Worm (Caenorhabditis elegans) whole organism, L4 larva: ENCODE measurements around the gene tofu-6.

ENCODE experiments used
- F44E2.7 ChIP-seq: fragments of 200-800 bp; sonication (Bioruptor generic); IDR thresholded peaks from 2 replicates; pipeline ENCODE4 v2.1.2; 2022; ENCODE audit warnings: missing genetic modification characterization, missing compliant biosample characterization
- F49E8.2 ChIP-seq: sonication (generic microtip); optimal IDR thresholded peaks from 2 replicates; lab custom pipeline; 2016; ENCODE audit warnings: missing compliant biosample characterization, mild to moderate bottlenecking, missing genetic modification characterization, borderline replicate concordance
- R02D3.7 ChIP-seq: fragments of 150-350 bp; sonication (generic microtip); optimal IDR thresholded peaks from 3 replicates; lab custom pipeline; 2014; ENCODE audit warnings: missing biosample characterization, missing genetic modification characterization
- T26A8.4 ChIP-seq: fragments of 200-800 bp; sonication (Bioruptor generic); IDR thresholded peaks from 2 replicates; pipeline ENCODE4 v1.3.6; 2022; ENCODE audit warnings: missing genetic modification characterization, missing compliant biosample characterization
- Y5F2A.4 ChIP-seq: fragments of 200-800 bp; sonication (Bioruptor generic); optimal IDR thresholded peaks from 2 replicates; lab custom pipeline; 2018; ENCODE audit warnings: mild to moderate bottlenecking, missing genetic modification characterization, missing compliant biosample characterization
- ZK546.5 ChIP-seq, 2 experiments: sonication (generic microtip); optimal IDR thresholded peaks; 2 replicates each; lab custom pipeline; 2017; ENCODE audit warnings: missing biosample characterization in 2 of 2, missing genetic modification characterization in 2 of 2
- aha-1 ChIP-seq: fragments of 150-350 bp; peaks from one replicate; lab custom pipeline; 2014; ENCODE audit warnings: missing biosample characterization, missing genetic modification characterization
- attf-4 ChIP-seq: sonication (generic microtip); optimal IDR thresholded peaks from 3 replicates; lab custom pipeline; 2017; ENCODE audit warnings: missing biosample characterization, missing genetic modification characterization
- ceh-44 ChIP-seq: fragments of 200-800 bp; sonication (Bioruptor generic); IDR thresholded peaks from 2 replicates; pipeline ENCODE4 v1.3.6; 2022; ENCODE audit warnings: missing genetic modification reagents, missing genetic modification characterization, missing compliant biosample characterization
- ceh-82 ChIP-seq: sonication (generic microtip); optimal IDR thresholded peaks from 2 replicates; lab custom pipeline; 2017; ENCODE audit warnings: missing biosample characterization, missing genetic modification characterization
- daf-16 ChIP-seq, 3 experiments: sonication (generic microtip); optimal IDR thresholded peaks; 2 replicates each; lab custom pipeline; 2016 to 2017; ENCODE audit warnings: missing genetic modification characterization in 3 of 3, missing genetic modification reagents in 3 of 3, mild to moderate bottlenecking in 2 of 3, missing compliant biosample characterization in 2 of 3, missing biosample characterization in 1 of 3, moderate library complexity in 1 of 3
- daf-8 ChIP-seq: fragments of 200-800 bp; sonication (Bioruptor generic); IDR thresholded peaks from 2 replicates; pipeline ENCODE4 v1.3.6; 2022; ENCODE audit warnings: missing genetic modification characterization, missing compliant biosample characterization
- dmd-9 ChIP-seq: fragments of 200-800 bp; sonication (Bioruptor generic); IDR thresholded peaks from 2 replicates; pipeline ENCODE4 v1.3.6; 2022; ENCODE audit warnings: missing genetic modification reagents, missing genetic modification characterization, missing compliant biosample characterization
- dve-1 ChIP-seq: sonication (generic microtip); optimal IDR thresholded peaks from 2 replicates; lab custom pipeline; 2017; ENCODE audit warnings: antibody characterized with exemption, mild to moderate bottlenecking, missing genetic modification characterization, missing compliant biosample characterization; ENCODE audit not compliant: insufficient read depth
- egl-27 ChIP-seq: sonication (generic microtip); optimal IDR thresholded peaks from 3 replicates; lab custom pipeline; 2017; ENCODE audit warnings: missing biosample characterization, missing genetic modification reagents, missing genetic modification characterization
- egl-43 ChIP-seq: fragments of 200-800 bp; sonication (Bioruptor generic); IDR thresholded peaks from 2 replicates; pipeline ENCODE4 v1.3.6; 2022; ENCODE audit warnings: missing genetic modification reagents, missing genetic modification characterization, missing compliant biosample characterization
- fkh-10 ChIP-seq: fragments of 150-350 bp; optimal IDR thresholded peaks from 2 replicates; lab custom pipeline; 2014; ENCODE audit warnings: missing biosample characterization, missing genetic modification reagents, missing genetic modification characterization
- hlh-11 ChIP-seq: fragments of 200-800 bp; sonication (Bioruptor generic); optimal IDR thresholded peaks from 2 replicates; lab custom pipeline; 2018; ENCODE audit warnings: mild to moderate bottlenecking, missing genetic modification characterization, missing compliant biosample characterization
- hlh-30 ChIP-seq: sonication (generic microtip); optimal IDR thresholded peaks from 2 replicates; lab custom pipeline; 2017; ENCODE audit warnings: antibody characterized with exemption, mild to moderate bottlenecking, missing genetic modification characterization, missing compliant biosample characterization; ENCODE audit not compliant: insufficient read depth
- jun-1 ChIP-seq: fragments of 150-350 bp; optimal IDR thresholded peaks from 2 replicates; lab custom pipeline; 2014; ENCODE audit warnings: missing biosample characterization, missing genetic modification reagents, missing genetic modification characterization
- lim-7 ChIP-seq: fragments of 200-800 bp; sonication (Bioruptor generic); IDR thresholded peaks from 2 replicates; pipeline ENCODE4 v1.3.6; 2022; ENCODE audit warnings: missing genetic modification characterization, missing compliant biosample characterization
- lin-13 ChIP-seq: fragments of 150-350 bp; optimal IDR thresholded peaks from 2 replicates; lab custom pipeline; 2014; ENCODE audit warnings: missing biosample characterization, missing genetic modification reagents, missing genetic modification characterization
- lin-38 ChIP-seq: fragments of 200-800 bp; sonication (Bioruptor generic); IDR thresholded peaks from 2 replicates; pipeline ENCODE4 v1.3.6; 2022; ENCODE audit warnings: missing genetic modification reagents, missing genetic modification characterization, missing compliant biosample characterization
- lir-3 ChIP-seq: sonication (generic microtip); optimal IDR thresholded peaks from 2 replicates; lab custom pipeline; 2016; ENCODE audit warnings: mild to moderate bottlenecking, missing genetic modification characterization, missing compliant biosample characterization
- lsy-2 ChIP-seq, 2 experiments: fragments of 150-350 bp in 1 of 2; sonication (generic microtip) in 1 of 2; optimal IDR thresholded peaks; 2 replicates each; lab custom pipeline; 2014 to 2017; ENCODE audit warnings: missing biosample characterization in 2 of 2, missing genetic modification characterization in 2 of 2
- madf-5 ChIP-seq, 2 experiments: fragments of 200-800 bp; sonication (Bioruptor generic); IDR thresholded peaks; 2 replicates each; pipeline ENCODE4 v1.3.6; 2022; ENCODE audit warnings: missing compliant biosample characterization in 2 of 2, missing genetic modification characterization in 2 of 2
- madf-9 ChIP-seq: fragments of 200-800 bp; sonication (Bioruptor generic); conservative IDR thresholded peaks from 2 replicates; pipeline ENCODE4 v1.3.6; 2022; ENCODE audit warnings: missing genetic modification reagents, missing genetic modification characterization, missing compliant biosample characterization
- mdt-29 ChIP-seq: fragments of 200-800 bp; sonication (Bioruptor generic); IDR thresholded peaks from 2 replicates; pipeline ENCODE4 v1.3.6; 2022; ENCODE audit warnings: missing genetic modification reagents, missing genetic modification characterization, missing compliant biosample characterization
- mep-1 ChIP-seq: fragments of 150-350 bp; sonication (generic microtip); optimal IDR thresholded peaks from 3 replicates; lab custom pipeline; 2014; ENCODE audit warnings: missing biosample characterization, missing genetic modification characterization
- mes-2 ChIP-seq: sonication (generic microtip); optimal IDR thresholded peaks from 2 replicates; lab custom pipeline; 2016; ENCODE audit warnings: missing genotype, mild to moderate bottlenecking, missing genetic modification characterization, missing compliant biosample characterization; ENCODE audit not compliant: poor library complexity, severe bottlenecking
- nhr-102 ChIP-seq: sonication (generic microtip); optimal IDR thresholded peaks from 2 replicates; lab custom pipeline; 2016; ENCODE audit warnings: mild to moderate bottlenecking, missing genetic modification characterization, moderate library complexity, missing compliant biosample characterization
- nhr-28 ChIP-seq: fragments of 150-350 bp; optimal IDR thresholded peaks from 2 replicates; lab custom pipeline; 2014; ENCODE audit warnings: missing biosample characterization, missing genetic modification characterization
- nhr-42 ChIP-seq: fragments of 200-800 bp; sonication (Bioruptor generic); IDR thresholded peaks from 2 replicates; pipeline ENCODE4 v1.3.6; 2022; ENCODE audit warnings: missing genetic modification characterization, missing compliant biosample characterization
- nhr-6 ChIP-seq: fragments of 150-350 bp; optimal IDR thresholded peaks from 2 replicates; lab custom pipeline; 2014; ENCODE audit warnings: missing biosample characterization, missing genetic modification characterization
- pqm-1 ChIP-seq: sonication (generic microtip); optimal IDR thresholded peaks from 2 replicates; lab custom pipeline; 2017; ENCODE audit warnings: missing biosample characterization, missing genetic modification characterization
- set-16 ChIP-seq: fragments of 200-800 bp; sonication (Bioruptor generic); IDR thresholded peaks from 2 replicates; pipeline ENCODE4 v1.3.6; 2022; ENCODE audit warnings: missing genetic modification reagents, missing genetic modification characterization, missing compliant biosample characterization
- snpc-4 ChIP-seq: fragments of 150-350 bp; optimal IDR thresholded peaks from 2 replicates; lab custom pipeline; 2014; ENCODE audit warnings: missing biosample characterization, missing genetic modification characterization
- spr-3 ChIP-seq: fragments of 200-800 bp; sonication (Bioruptor generic); optimal IDR thresholded peaks from 2 replicates; lab custom pipeline; 2018; ENCODE audit warnings: mild to moderate bottlenecking, missing genetic modification characterization, missing compliant biosample characterization
- unc-130 ChIP-seq: sonication (generic microtip); optimal IDR thresholded peaks from 2 replicates; lab custom pipeline; 2016; ENCODE audit warnings: missing genetic modification reagents, missing genetic modification characterization, missing compliant biosample characterization
- unc-39 ChIP-seq: sonication (generic microtip); optimal IDR thresholded peaks from 2 replicates; lab custom pipeline; 2017; ENCODE audit warnings: missing biosample characterization, missing genetic modification characterization
- unc-62 ChIP-seq, 3 experiments: fragments of 150-350 bp in 1 of 3; sonication (generic microtip); optimal IDR thresholded peaks in 2 of 3; peaks in 1 of 3; 1 replicate in 1 of 3; 2 replicates in 2 of 3; lab custom pipeline; 2014 to 2017; ENCODE audit warnings: missing biosample characterization in 3 of 3, missing genetic modification characterization in 3 of 3, missing genetic modification reagents in 3 of 3, missing genotype in 1 of 3
- zip-11 ChIP-seq: fragments of 200-800 bp; sonication (Bioruptor generic); IDR thresholded peaks from 2 replicates; pipeline ENCODE4 v1.3.6; 2022; ENCODE audit warnings: missing genetic modification characterization, missing compliant biosample characterization
- ztf-7 ChIP-seq: fragments of 150-350 bp; optimal IDR thresholded peaks from 2 replicates; lab custom pipeline; 2014; ENCODE audit warnings: missing biosample characterization, missing genetic modification characterization

Gene tofu-6

ce11 chrII:5377467-5378238 is 43.4 kb upstream of the tofu-6 start, which contains the start of gene prdx-2 (continued):
- TF ChIP-seq dve-1 (no peak), spr-3 (GFP tag; lab: Kevin White, UChicago) (no peak), unc-62 (GFP tag; optimal IDR thresholded peaks at IDR 0.05 in 1 of 2; lab: Kevin White, UChicago) (peak in 1 of 2 experiments; percentile 98), unc-62 (tag; optimal IDR thresholded peaks at IDR 0.05; lab: Kevin White, UChicago) (no peak), mdt-29 (no peak), lin-38 (GFP tag; lab: Robert Waterston, UW) (peak; percentile 58; the same call in 1 of the 2 replicates), lin-13 (no peak), F49E8.2 (tag; lab: Kevin White, UChicago) (peak; percentile 18), fkh-10 (GFP tag; lab: Kevin White, UChicago) (no peak), aha-1 (tag; lab: Kevin White, UChicago) (peak; percentile 22), unc-39 (no peak), daf-16 (GFP tag; optimal IDR thresholded peaks at IDR 0.05; lab: Kevin White, UChicago) (no peak), daf-16 (tag; optimal IDR thresholded peaks at IDR 0.05; lab: Kevin White, UChicago) (peak; percentile 32), ztf-7 (tag; lab: Kevin White, UChicago) (no peak)

- TF ChIP-seq hlh-11 (tag; lab: Kevin White, UChicago) (peak; percentile 1), unc-62 (GFP tag; optimal IDR thresholded peaks at IDR 0.05 in 1 of 2; lab: Kevin White, UChicago) (peak in 1 of 2 experiments; percentile 49), unc-62 (tag; optimal IDR thresholded peaks at IDR 0.05; lab: Kevin White, UChicago) (no peak), daf-8 (GFP tag; lab: Robert Waterston, UW) (no peak), lir-3 (tag; lab: Kevin White, UChicago) (no peak), ceh-82 (tag; lab: Kevin White, UChicago) (no peak), daf-16 (GFP tag; optimal IDR thresholded peaks at IDR 0.05; lab: Kevin White, UChicago) (no peak), daf-16 (tag; optimal IDR thresholded peaks at IDR 0.05; lab: Kevin White, UChicago) (no peak), snpc-4 (tag; lab: Kevin White, UChicago) (no peak), ZK546.5 (tag; optimal IDR thresholded peaks at IDR 0.05; lab: Kevin White, UChicago) (no peak), egl-43 (GFP tag; lab: Robert Waterston, UW) (no peak), Y5F2A.4 (GFP tag; lab: Kevin White, UChicago) (no peak), zip-11 (GFP tag; lab: Robert Waterston, UW) (no peak), set-16 (GFP tag; lab: Robert Waterston, UW) (no peak), nhr-28 (tag; lab: Kevin White, UChicago) (peak; percentile 44), pqm-1 (tag; lab: Kevin White, UChicago) (no peak), madf-5 (GFP tag; IDR thresholded peaks at IDR 0.05; lab: Robert Waterston, UW) (no peak), lsy-2 (tag; optimal IDR thresholded peaks at IDR 0.05; lab: Kevin White, UChicago) (peak in 1 of 2 experiments; percentile 11), ztf-7 (tag; lab: Kevin White, UChicago) (no peak), F44E2.7 (no peak), hlh-30 (tag; lab: Kevin White, UChicago) (peak; percentile 50), lim-7 (GFP tag; lab: Robert Waterston, UW) (no peak)
Observed at ce11 chrII:5378239-5378521, 42.9 kb upstream of the tofu-6 start.

- TF ChIP-seq ceh-44 (no peak), egl-43 (GFP tag; lab: Robert Waterston, UW) (no peak), lin-13 (peak; percentile 54), unc-39 (no peak), dmd-9 (GFP tag; lab: Robert Waterston, UW) (no peak), ZK546.5 (tag; optimal IDR thresholded peaks at IDR 0.05; lab: Kevin White, UChicago) (no peak), mep-1 (tag; lab: Kevin White, UChicago) (peak; percentile 86), nhr-6 (peak; percentile 93), T26A8.4 (peak; percentile 78), madf-9 (peak; percentile 35; the same call in 1 of the 2 replicates), attf-4 (tag; lab: Kevin White, UChicago) (no peak), jun-1 (peak; percentile 40), ceh-82 (tag; lab: Kevin White, UChicago) (no peak), unc-130 (GFP tag; lab: Kevin White, UChicago) (peak; percentile 15), R02D3.7 (tag; lab: Kevin White, UChicago) (no peak), lim-7 (GFP tag; lab: Robert Waterston, UW) (no peak), daf-16 (GFP tag; optimal IDR thresholded peaks at IDR 0.05; lab: Kevin White, UChicago) (peak in 1 of 2 experiments; percentile 16), daf-16 (tag; optimal IDR thresholded peaks at IDR 0.05; lab: Kevin White, UChicago) (peak; percentile 72), fkh-10 (GFP tag; lab: Kevin White, UChicago) (no peak), nhr-42 (GFP tag; lab: Robert Waterston, UW) (peak; percentile 36; the same call in 1 of the 2 replicates), nhr-102 (peak; percentile 59), egl-27 (tag; lab: Kevin White, UChicago) (no peak), set-16 (GFP tag; lab: Robert Waterston, UW) (no peak), mes-2 (tag; lab: Kevin White, UChicago) (peak; percentile 67)
Observed at ce11 chrII:5379614-5380077, 41.4 kb upstream of the tofu-6 start, which contains the start of gene pkc-3. Gene pkc-3, plus strand, starts transcription at chrII:5380027.
